Worm (Caenorhabditis elegans) whole organism, L4 larva: ENCODE data around the gene srw-107.

Source experiments
- D1046.2 ChIP-seq: fragments of 200-800 bp; sonication (Bioruptor generic); IDR thresholded peaks from 2 replicates; pipeline ENCODE4 v1.3.6; 2022; ENCODE audit warnings: missing genetic modification characterization, missing compliant biosample characterization
- F10B5.3 ChIP-seq: sonication (generic microtip); optimal IDR thresholded peaks from 2 replicates; lab custom pipeline; 2016; ENCODE audit warnings: mild to moderate bottlenecking, missing genetic modification characterization, missing compliant biosample characterization
- T26A8.4 ChIP-seq: fragments of 200-800 bp; sonication (Bioruptor generic); IDR thresholded peaks from 2 replicates; pipeline ENCODE4 v1.3.6; 2022; ENCODE audit warnings: missing genetic modification characterization, missing compliant biosample characterization
- Y48G9A.11 ChIP-seq: fragments of 200-800 bp; sonication (Bioruptor generic); IDR thresholded peaks from 2 replicates; pipeline ENCODE4 v1.3.6; 2022; ENCODE audit warnings: missing genetic modification reagents, missing genetic modification characterization, missing compliant biosample characterization
- ZK546.5 ChIP-seq, 2 experiments: sonication (generic microtip); optimal IDR thresholded peaks; 2 replicates each; lab custom pipeline; 2017; ENCODE audit warnings: missing biosample characterization in 2 of 2, missing genetic modification characterization in 2 of 2
- aly-2 ChIP-seq: sonication (generic microtip); optimal IDR thresholded peaks from 2 replicates; lab custom pipeline; 2018; ENCODE audit warnings: missing biosample characterization, missing genetic modification characterization
- ceh-82 ChIP-seq: sonication (generic microtip); optimal IDR thresholded peaks from 2 replicates; lab custom pipeline; 2017; ENCODE audit warnings: missing biosample characterization, missing genetic modification characterization
- ces-1 ChIP-seq: fragments of 150-350 bp; sonication (generic microtip); optimal IDR thresholded peaks from 4 replicates; lab custom pipeline; 2014; ENCODE audit warnings: missing biosample characterization, missing genetic modification reagents, missing genetic modification characterization
- dmd-6 ChIP-seq: fragments of 200-800 bp; sonication (Bioruptor generic); IDR thresholded peaks from 2 replicates; pipeline ENCODE4 v1.3.6; 2022; ENCODE audit warnings: missing genetic modification reagents, missing genetic modification characterization, missing compliant biosample characterization
- duxl-1 ChIP-seq: sonication (generic microtip); optimal IDR thresholded peaks from 2 replicates; lab custom pipeline; 2016; ENCODE audit warnings: mild to moderate bottlenecking, missing genetic modification characterization, moderate library complexity, missing compliant biosample characterization; ENCODE audit not compliant: poor library complexity
- egl-43 ChIP-seq: fragments of 200-800 bp; sonication (Bioruptor generic); IDR thresholded peaks from 2 replicates; pipeline ENCODE4 v1.3.6; 2022; ENCODE audit warnings: missing genetic modification reagents, missing genetic modification characterization, missing compliant biosample characterization
- hif-1 ChIP-seq, 2 experiments: sonication (generic microtip); optimal IDR thresholded peaks; 2 replicates each; lab custom pipeline; 2016 to 2017; ENCODE audit warnings: missing compliant biosample characterization in 2 of 2, missing genetic modification characterization in 2 of 2, missing genetic modification reagents in 2 of 2, missing genotype in 2 of 2, mild to moderate bottlenecking in 1 of 2
- hlh-11 ChIP-seq: fragments of 200-800 bp; sonication (Bioruptor generic); optimal IDR thresholded peaks from 2 replicates; lab custom pipeline; 2018; ENCODE audit warnings: mild to moderate bottlenecking, missing genetic modification characterization, missing compliant biosample characterization
- jun-1 ChIP-seq: fragments of 150-350 bp; optimal IDR thresholded peaks from 2 replicates; lab custom pipeline; 2014; ENCODE audit warnings: missing biosample characterization, missing genetic modification reagents, missing genetic modification characterization
- lim-7 ChIP-seq: fragments of 200-800 bp; sonication (Bioruptor generic); IDR thresholded peaks from 2 replicates; pipeline ENCODE4 v1.3.6; 2022; ENCODE audit warnings: missing genetic modification characterization, missing compliant biosample characterization
- lin-1 ChIP-seq: fragments of 200-800 bp; sonication (Bioruptor generic); IDR thresholded peaks from 2 replicates; pipeline ENCODE4 v1.3.6; 2022; ENCODE audit warnings: missing genetic modification reagents, missing genetic modification characterization, missing compliant biosample characterization
- lin-29 ChIP-seq: fragments of 200-800 bp; sonication (Bioruptor generic); IDR thresholded peaks from 2 replicates; pipeline ENCODE4 v1.3.6; 2022; ENCODE audit warnings: missing genetic modification reagents, missing genetic modification characterization, missing compliant biosample characterization
- lin-38 ChIP-seq: fragments of 200-800 bp; sonication (Bioruptor generic); IDR thresholded peaks from 2 replicates; pipeline ENCODE4 v1.3.6; 2022; ENCODE audit warnings: missing genetic modification reagents, missing genetic modification characterization, missing compliant biosample characterization
- mdl-1 ChIP-seq, 2 experiments: fragments of 150-350 bp in 1 of 2; sonication (generic microtip) in 1 of 2; optimal IDR thresholded peaks; 2 replicates each; lab custom pipeline; 2014 to 2017; ENCODE audit warnings: missing biosample characterization in 2 of 2, missing genetic modification characterization in 2 of 2
- mdt-29 ChIP-seq: fragments of 200-800 bp; sonication (Bioruptor generic); IDR thresholded peaks from 2 replicates; pipeline ENCODE4 v1.3.6; 2022; ENCODE audit warnings: missing genetic modification reagents, missing genetic modification characterization, missing compliant biosample characterization
- mep-1 ChIP-seq: fragments of 150-350 bp; sonication (generic microtip); optimal IDR thresholded peaks from 3 replicates; lab custom pipeline; 2014; ENCODE audit warnings: missing biosample characterization, missing genetic modification characterization
- nhr-10 ChIP-seq: fragments of 150-350 bp; optimal IDR thresholded peaks from 2 replicates; lab custom pipeline; 2014; ENCODE audit warnings: missing biosample characterization, missing genetic modification characterization
- nhr-102 ChIP-seq: sonication (generic microtip); optimal IDR thresholded peaks from 2 replicates; lab custom pipeline; 2016; ENCODE audit warnings: mild to moderate bottlenecking, missing genetic modification characterization, moderate library complexity, missing compliant biosample characterization
- nhr-111 ChIP-seq: fragments of 200-800 bp; sonication (Bioruptor generic); optimal IDR thresholded peaks from 2 replicates; lab custom pipeline; 2018; ENCODE audit warnings: mild to moderate bottlenecking, missing genetic modification characterization, missing compliant biosample characterization
- nhr-25 ChIP-seq: sonication (generic microtip); optimal IDR thresholded peaks from 2 replicates; lab custom pipeline; 2017; ENCODE audit warnings: missing genetic modification characterization, mild to moderate bottlenecking, missing compliant biosample characterization, antibody characterized with exemption, moderate library complexity, borderline replicate concordance; ENCODE audit not compliant: insufficient read depth
- nhr-28 ChIP-seq: fragments of 150-350 bp; optimal IDR thresholded peaks from 2 replicates; lab custom pipeline; 2014; ENCODE audit warnings: missing biosample characterization, missing genetic modification characterization
- nhr-76 ChIP-seq: fragments of 150-350 bp; optimal IDR thresholded peaks from 2 replicates; lab custom pipeline; 2014; ENCODE audit warnings: missing biosample characterization, missing genetic modification characterization
- rbr-2 ChIP-seq: sonication (generic microtip); optimal IDR thresholded peaks from 2 replicates; lab custom pipeline; 2016; ENCODE audit warnings: missing genotype, missing genetic modification characterization, missing compliant biosample characterization
- saeg-2 ChIP-seq: fragments of 200-800 bp; sonication (Bioruptor generic); IDR thresholded peaks from 2 replicates; pipeline ENCODE4 v1.3.6; 2022; ENCODE audit warnings: missing genetic modification reagents, missing genetic modification characterization, missing compliant biosample characterization
- sdz-12 ChIP-seq: fragments of 200-800 bp; sonication (Bioruptor generic); optimal IDR thresholded peaks from 2 replicates; lab custom pipeline; 2018; ENCODE audit warnings: mild to moderate bottlenecking, missing genetic modification characterization, missing compliant biosample characterization
- skn-1 ChIP-seq: fragments of 150-350 bp; optimal IDR thresholded peaks from 2 replicates; lab custom pipeline; 2014; ENCODE audit warnings: missing biosample characterization, missing genetic modification characterization
- snpc-1.2 ChIP-seq: fragments of 200-800 bp; sonication (Bioruptor generic); IDR thresholded peaks from 2 replicates; pipeline ENCODE4 v1.3.6; 2022; ENCODE audit warnings: missing genetic modification reagents, missing genetic modification characterization, missing compliant biosample characterization
- snpc-4 ChIP-seq: fragments of 150-350 bp; optimal IDR thresholded peaks from 2 replicates; lab custom pipeline; 2014; ENCODE audit warnings: missing biosample characterization, missing genetic modification characterization
- spr-3 ChIP-seq: fragments of 200-800 bp; sonication (Bioruptor generic); optimal IDR thresholded peaks from 2 replicates; lab custom pipeline; 2018; ENCODE audit warnings: mild to moderate bottlenecking, missing genetic modification characterization, missing compliant biosample characterization
- unc-62 ChIP-seq, 3 experiments: fragments of 150-350 bp in 1 of 3; sonication (generic microtip); optimal IDR thresholded peaks in 2 of 3; peaks in 1 of 3; 1 replicate in 1 of 3; 2 replicates in 2 of 3; lab custom pipeline; 2014 to 2017; ENCODE audit warnings: missing biosample characterization in 3 of 3, missing genetic modification characterization in 3 of 3, missing genetic modification reagents in 3 of 3, missing genotype in 1 of 3
- vab-7 ChIP-seq: fragments of 200-800 bp; sonication (Bioruptor generic); IDR thresholded peaks from 2 replicates; pipeline ENCODE4 v1.3.6; 2022; ENCODE audit warnings: missing genetic modification reagents, missing genetic modification characterization, missing compliant biosample characterization
- zip-2 ChIP-seq: fragments of 150-350 bp; optimal IDR thresholded peaks from 2 replicates; lab custom pipeline; 2014; ENCODE audit warnings: missing biosample characterization, missing genetic modification characterization
- ztf-7 ChIP-seq: fragments of 150-350 bp; optimal IDR thresholded peaks from 2 replicates; lab custom pipeline; 2014; ENCODE audit warnings: missing biosample characterization, missing genetic modification characterization

Gene srw-107

DNA sequence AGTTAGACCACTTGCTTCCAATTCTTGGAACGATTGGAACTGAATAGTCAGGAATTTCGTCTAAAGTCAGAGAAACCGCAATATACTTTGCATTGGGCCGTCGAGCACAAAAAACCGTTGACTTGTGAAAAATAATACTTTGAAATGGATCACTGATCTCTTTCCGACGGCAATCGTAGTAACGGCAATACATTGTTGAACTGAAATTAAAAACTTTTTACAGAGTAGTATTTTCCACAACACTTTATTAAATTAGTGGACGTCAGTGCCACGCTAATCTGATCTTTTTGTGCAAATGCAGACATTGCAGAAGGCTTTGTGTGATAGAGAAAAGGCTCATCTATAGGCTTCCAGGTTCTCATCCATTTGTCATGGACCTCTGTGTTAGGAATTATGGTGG, 31.0 kb upstream of the srw-107 start:
- TF ChIP-seq ZK546.5 (tag; optimal IDR thresholded peaks at IDR 0.05; lab: Kevin White, UChicago) (no peak), unc-62 (GFP tag; optimal IDR thresholded peaks at IDR 0.05 in 1 of 2; lab: Kevin White, UChicago) (peak in 1 of 2 experiments; percentile 91), unc-62 (tag; optimal IDR thresholded peaks at IDR 0.05; lab: Kevin White, UChicago) (no peak)
- TF ChIP-seq, all 104 proteins: peak for 1

DNA sequence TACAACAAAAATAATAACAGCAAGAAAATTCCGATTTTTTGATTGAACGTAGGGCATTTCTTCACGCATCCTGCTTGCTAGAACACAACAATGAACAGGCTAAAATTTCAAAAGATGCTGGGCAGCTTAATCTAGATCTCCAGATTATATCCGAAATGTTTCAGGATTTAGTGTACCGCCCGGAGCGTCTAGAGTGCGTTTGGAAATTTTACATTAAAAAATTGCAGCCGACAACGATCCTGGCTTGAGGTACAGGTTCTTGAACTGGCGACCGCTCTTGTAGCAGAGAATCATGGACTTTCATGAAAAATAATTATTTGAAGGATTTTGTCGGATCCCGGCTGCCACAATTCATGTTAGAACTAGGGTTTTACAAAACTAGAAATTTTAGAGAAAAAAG, 26.6 kb upstream of the srw-107 start, which contains the start of gene C14C6.6:
Gene C14C6.6 (minus strand): TSS at position 101 of the 400 bp plus-strand sequence.
- TF ChIP-seq snpc-1.2 (GFP tag; lab: Robert Waterston, UW) (no peak), nhr-25 (tag; lab: Kevin White, UChicago) (no peak), ces-1 (GFP tag; lab: Kevin White, UChicago) (no peak), Y48G9A.11 (GFP tag; lab: Robert Waterston, UW) (no peak), nhr-76 (no peak), lin-29 (GFP tag; lab: Robert Waterston, UW) (no peak)
- TF ChIP-seq, all 104 proteins: peak for 0

- TF ChIP-seq unc-62 (GFP tag; optimal IDR thresholded peaks at IDR 0.05 in 1 of 2; lab: Kevin White, UChicago), result peak in 1 of 2 experiments; percentile 5
- no peak for TF ChIP-seq unc-62 (tag; optimal IDR thresholded peaks at IDR 0.05; lab: Kevin White, UChicago)
- no peak for TF ChIP-seq F10B5.3 (tag; lab: Kevin White, UChicago)
These were observed 21.8 kb upstream of the srw-107 start, which contains the start of gene C14C6.3 for ce11 chrV:543169-543568. C14C6.3 (plus strand) TSS chrV:543469.

ce11 chrV:541470-541869, 20.1 kb upstream of the srw-107 start:
- TF ChIP-seq aly-2, result no peak
- TF ChIP-seq lim-7 (GFP tag; lab: Robert Waterston, UW), result no peak
- no peak for TF ChIP-seq lin-38 (GFP tag; lab: Robert Waterston, UW)
- TF ChIP-seq ceh-82 (tag; lab: Kevin White, UChicago), result no peak
- TF ChIP-seq D1046.2 (GFP tag; lab: Robert Waterston, UW), result no peak
- no peak for TF ChIP-seq mdt-29

DNA sequence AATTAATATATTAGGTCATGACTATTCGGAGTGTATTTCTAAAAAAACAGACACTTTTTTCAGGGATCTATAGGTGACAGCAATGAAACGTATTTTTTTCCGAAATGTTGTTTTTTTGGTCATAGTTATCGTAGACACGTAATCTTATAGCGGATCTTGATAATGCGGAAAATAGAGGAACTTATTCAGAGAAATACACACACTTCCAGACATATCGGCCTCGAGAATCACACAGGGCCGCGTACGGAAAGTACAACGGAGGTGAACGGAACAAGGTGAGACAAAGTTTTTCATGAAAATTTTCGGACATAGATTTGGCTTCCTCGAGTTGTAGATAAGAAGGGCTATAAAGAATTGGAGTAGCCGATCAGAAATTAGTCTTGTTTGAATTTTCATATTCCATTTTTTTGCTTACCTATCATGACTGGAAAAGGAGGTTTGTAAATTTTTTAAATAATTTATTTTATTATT, 17.7 kb upstream of the srw-107 start, which contains the start of gene nhr-155:
Gene nhr-155 (plus strand): TSS at position 421 of the 471 bp plus-strand sequence.
- no peak for TF ChIP-seq lin-29 (GFP tag; lab: Robert Waterston, UW)
- no peak for TF ChIP-seq egl-43
- TF ChIP-seq lim-7 (GFP tag; lab: Robert Waterston, UW), result no peak
- TF ChIP-seq nhr-111, result no peak
- no peak for TF ChIP-seq vab-7
- no peak for TF ChIP-seq saeg-2 (GFP tag; lab: Robert Waterston, UW)
- TF ChIP-seq rbr-2 (tag; lab: Kevin White, UChicago), result no peak
- no peak for TF ChIP-seq spr-3

ce11 chrV:536571-536970, 15.2 kb upstream of the srw-107 start, which contains the start of gene C14C6.5:
C14C6.5 (plus strand) TSS chrV:536628.
- TF ChIP-seq unc-62 (GFP tag; optimal IDR thresholded peaks at IDR 0.05 in 1 of 2; lab: Kevin White, UChicago) (peak in 1 of 2 experiments; percentile 93), unc-62 (tag; optimal IDR thresholded peaks at IDR 0.05; lab: Kevin White, UChicago) (no peak), duxl-1 (tag; lab: Kevin White, UChicago) (no peak)

DNA sequence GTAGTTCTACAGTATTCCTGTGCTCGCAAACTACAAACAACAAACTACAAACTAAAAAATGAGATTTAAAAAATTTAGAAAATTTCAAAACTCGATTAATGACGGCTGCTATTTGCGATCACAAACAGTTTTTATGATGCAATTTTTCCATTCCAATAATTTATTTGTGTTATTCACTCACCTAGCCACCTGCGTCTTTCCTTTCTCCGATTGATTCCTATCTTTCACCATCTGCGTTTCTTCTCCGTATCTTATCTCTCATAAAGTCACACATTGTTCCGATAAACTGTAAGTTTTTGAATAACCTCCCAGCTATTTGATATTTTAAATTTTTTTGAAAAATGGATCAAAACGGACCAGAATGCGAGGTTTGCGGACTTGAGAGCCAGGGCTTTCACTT, 12.8 kb upstream of the srw-107 start, which contains the start of gene nhr-132:
Gene nhr-132 (plus strand): TSS at position 271 of the 400 bp plus-strand sequence.
- TF ChIP-seq mep-1 (peak; percentile 23), ztf-7 (tag; lab: Kevin White, UChicago) (peak; percentile 43), jun-1 (tag; lab: Kevin White, UChicago) (no peak), nhr-102 (tag; lab: Kevin White, UChicago) (peak; percentile 64), hlh-11 (tag; lab: Kevin White, UChicago) (peak; percentile 67), nhr-10 (tag; lab: Kevin White, UChicago) (no peak), hif-1 (tag; optimal IDR thresholded peaks at IDR 0.05; lab: Kevin White, UChicago) (no peak), lin-1 (GFP tag; lab: Robert Waterston, UW) (0 out of 2 replicates have a peak, but pooled peaks have one; percentile 8), zip-2 (peak; percentile 0), sdz-12 (GFP tag; lab: Kevin White, UChicago) (no peak), rbr-2 (tag; lab: Kevin White, UChicago) (no peak), nhr-25 (tag; lab: Kevin White, UChicago) (no peak), dmd-6 (GFP tag; lab: Robert Waterston, UW) (peak; percentile 61), mdl-1 (tag; optimal IDR thresholded peaks at IDR 0.05; lab: Kevin White, UChicago) (peak in 1 of 2 experiments; percentile 25), ceh-82 (tag; lab: Kevin White, UChicago) (no peak), snpc-4 (tag; lab: Kevin White, UChicago) (no peak), T26A8.4 (GFP tag; lab: Robert Waterston, UW) (no peak), skn-1 (tag; lab: Kevin White, UChicago) (no peak), nhr-28 (tag; lab: Kevin White, UChicago) (peak; percentile 77)
